Worm (Caenorhabditis elegans): ENCODE results near the gene srsx-35.

The srsx-35 gene

ce11 chrV:20712318-20712993 lies 31.2 kb downstream of the srsx-35 start:
- TF ChIP-seq unc-62 (GFP tag; optimal IDR thresholded peaks at IDR 0.05): peak; percentile 5
- 0 out of 2 replicates have a peak, but pooled peaks have one; percentile 12 for TF ChIP-seq lir-1 (GFP tag; conservative IDR thresholded peaks at IDR 0.05)
- TF ChIP-seq chd-7 (tag; optimal IDR thresholded peaks at IDR 0.05): no peak
- TF ChIP-seq lin-40 (tag; optimal IDR thresholded peaks at IDR 0.05): peak; percentile 43
- peak; percentile 58 for TF ChIP-seq F22D6.2 (tag; optimal IDR thresholded peaks at IDR 0.05)
- 0 out of 2 replicates have a peak, but pooled peaks have one; percentile 60 for TF ChIP-seq let-526 (GFP tag; IDR thresholded peaks at IDR 0.05)
- TF ChIP-seq lsl-1 (GFP tag; optimal IDR thresholded peaks at IDR 0.05): no peak
- peak; percentile 73 for TF ChIP-seq nhr-80 (tag; optimal IDR thresholded peaks at IDR 0.05)
- peak in 1 of 2 experiments; percentile 11 for TF ChIP-seq let-607 (tag; optimal IDR thresholded peaks at IDR 0.05)
- TF ChIP-seq cebp-2 (GFP tag; IDR thresholded peaks at IDR 0.05): no peak
- TF ChIP-seq F55B11.4 (tag; optimal IDR thresholded peaks at IDR 0.05; ENCODE audit: borderline replicate concordance, insufficient read depth): no peak
- no peak for TF ChIP-seq mcd-1 (GFP tag; IDR thresholded peaks at IDR 0.05)
- TF ChIP-seq die-1 (tag; optimal IDR thresholded peaks at IDR 0.05): no peak
- no peak for TF ChIP-seq hlh-12 (tag; optimal IDR thresholded peaks at IDR 0.05)
- TF ChIP-seq snpc-4 (GFP tag; optimal IDR thresholded peaks at IDR 0.05): no peak
- TF ChIP-seq snpc-4 (tag; optimal IDR thresholded peaks at IDR 0.05): peak in 1 of 4 experiments; percentile 6
- peak; percentile 81 for TF ChIP-seq pha-4 (tag; optimal IDR thresholded peaks at IDR 0.05)
- no peak for TF ChIP-seq nfyb-1 (GFP tag; IDR thresholded peaks at IDR 0.05)
- TF ChIP-seq cebp-1 (GFP tag; IDR thresholded peaks at IDR 0.05): 0 out of 2 replicates have a peak, but pooled peaks have one; percentile 19
- TF ChIP-seq cebp-1 (tag; optimal IDR thresholded peaks at IDR 0.05): no peak
- peak; percentile 25 for TF ChIP-seq ama-1 (optimal IDR thresholded peaks at IDR 0.05)
- TF ChIP-seq ama-1 (GFP tag; optimal IDR thresholded peaks at IDR 0.05): no peak
- no peak for TF ChIP-seq ceh-40 (GFP tag; IDR thresholded peaks at IDR 0.05)
- no peak for TF ChIP-seq B0019.2 (GFP tag; conservative IDR thresholded peaks at IDR 0.05)
- TF ChIP-seq F52B5.7 (tag; optimal IDR thresholded peaks at IDR 0.05): no peak
- TF ChIP-seq Y95B8A.8 (GFP tag; IDR thresholded peaks at IDR 0.05): peak; percentile 12; the same call in 1 of the 2 replicates
- peak; percentile 51 for TF ChIP-seq tbp1 (GFP tag; optimal IDR thresholded peaks at IDR 0.05)
- peak; percentile 57 for TF ChIP-seq ztf-22 (GFP tag; optimal IDR thresholded peaks at IDR 0.05)
- TF ChIP-seq pbrm-1 (GFP tag; IDR thresholded peaks at IDR 0.05): 0 out of 2 replicates have a peak, but pooled peaks have one; percentile 7
- peak; percentile 9; the same call in 1 of the 2 replicates for TF ChIP-seq hmg-1.2 (GFP tag; IDR thresholded peaks at IDR 0.05)
- peak; percentile 66 for TF ChIP-seq F23B12.7 (tag; optimal IDR thresholded peaks at IDR 0.05; ENCODE audit: insufficient read depth)
- peak; percentile 57; the same call in 1 of the 2 replicates for TF ChIP-seq egl-44 (GFP tag; IDR thresholded peaks at IDR 0.05)
- TF ChIP-seq tlf-1 (GFP tag; optimal IDR thresholded peaks at IDR 0.05): peak; percentile 29
- TF ChIP-seq lag-1 (GFP tag; IDR thresholded peaks at IDR 0.05): no peak
- TF ChIP-seq hlh-26 (GFP tag; conservative IDR thresholded peaks at IDR 0.05): no peak

DNA sequence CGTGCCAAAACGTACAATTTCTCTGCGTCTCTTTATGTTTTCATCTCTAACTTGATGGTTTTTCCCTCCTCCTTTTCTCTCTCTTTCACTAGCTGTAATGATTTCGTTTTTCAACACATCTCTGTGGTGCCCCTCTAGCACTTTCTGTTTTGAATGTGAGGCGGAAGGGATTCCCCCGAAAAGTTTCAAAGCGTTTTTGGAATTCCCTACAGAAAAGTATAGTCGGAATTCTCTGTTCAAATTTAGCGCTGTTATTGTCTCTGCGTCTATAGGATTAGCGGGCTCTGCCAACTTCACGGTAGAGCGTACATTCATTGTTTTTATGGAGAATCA lies 31.7 kb downstream of the srsx-35 start:
- TF ChIP-seq rec-8 (tag; optimal IDR thresholded peaks at IDR 0.05) (no peak), attf-5 (GFP tag; optimal IDR thresholded peaks at IDR 0.05) (peak; percentile 13), snpc-1.1 (tag; optimal IDR thresholded peaks at IDR 0.05; ENCODE audit: insufficient read depth) (no peak), K11D2.4 (GFP tag; IDR thresholded peaks at IDR 0.05) (0 out of 2 replicates have a peak, but pooled peaks have one; percentile 21), K12H6.12 (tag; optimal IDR thresholded peaks at IDR 0.05) (peak; percentile 26), him-1 (tag; optimal IDR thresholded peaks at IDR 0.05) (no peak), cebp-1 (GFP tag; IDR thresholded peaks at IDR 0.05) (0 out of 2 replicates have a peak, but pooled peaks have one; percentile 21), cebp-1 (tag; optimal IDR thresholded peaks at IDR 0.05) (peak; percentile 52), somi-1 (GFP tag; optimal IDR thresholded peaks at IDR 0.05) (no peak), ama-1 (optimal IDR thresholded peaks at IDR 0.05) (peak; percentile 46), ama-1 (GFP tag; optimal IDR thresholded peaks at IDR 0.05) (no peak), F57C9.4 (tag; optimal IDR thresholded peaks at IDR 0.05) (no peak), zfh-2 (GFP tag; conservative IDR thresholded peaks at IDR 0.05) (0 out of 2 replicates have a peak, but pooled peaks have one; percentile 8)
